Worm (Caenorhabditis elegans): Measurements from ENCODE around the gene idpp-13.

- TF ChIP-seq flt-1 (GFP tag; IDR thresholded peaks at IDR 0.05) (no peak), ets-7 (tag; optimal IDR thresholded peaks at IDR 0.05) (no peak), ama-1 (optimal IDR thresholded peaks at IDR 0.05) (no peak), ceh-13 (GFP tag; optimal IDR thresholded peaks at IDR 0.05) (no peak), sea-1 (GFP tag; conservative IDR thresholded peaks at IDR 0.05) (no peak), pes-1 (GFP tag; IDR thresholded peaks at IDR 0.05) (no peak), tra-4 (tag; optimal IDR thresholded peaks at IDR 0.05) (no peak), aly-1 (tag; optimal IDR thresholded peaks at IDR 0.05) (no peak), hmbx-1 (tag; optimal IDR thresholded peaks at IDR 0.05) (no peak), tbx-37 (GFP tag; conservative IDR thresholded peaks at IDR 0.05) (no peak)
Observed at ce11 chrIII:900134-900533, 16.7 kb downstream of the idpp-13 start.
